Worm (Caenorhabditis elegans) whole organism, L3 larva: Measurements from ENCODE around the gene vgln-1.

ENCODE experiments used
- R02D3.7 ChIP-seq: fragments of 150-350 bp; optimal IDR thresholded peaks from 2 replicates; lab custom pipeline; 2014; ENCODE audit warnings: missing biosample characterization, missing genetic modification characterization
- ZK546.5 ChIP-seq: sonication (generic microtip); optimal IDR thresholded peaks from 2 replicates; lab custom pipeline; 2017; ENCODE audit warnings: missing biosample characterization, missing genetic modification characterization
- aly-2 ChIP-seq: fragments of 150-350 bp; optimal IDR thresholded peaks from 2 replicates; lab custom pipeline; 2014; ENCODE audit warnings: missing biosample characterization, missing genetic modification characterization
- ama-1 ChIP-seq: fragments of 150-350 bp; optimal IDR thresholded peaks from 2 replicates; lab custom pipeline; 2018
- ceh-16 ChIP-seq: sonication (generic microtip); optimal IDR thresholded peaks from 2 replicates; lab custom pipeline; 2017; ENCODE audit warnings: missing biosample characterization, missing genetic modification characterization
- ceh-28 ChIP-seq: fragments of 150-350 bp; optimal IDR thresholded peaks from 2 replicates; lab custom pipeline; 2014; ENCODE audit warnings: missing biosample characterization, missing genetic modification reagents, missing genetic modification characterization
- ceh-82 ChIP-seq: fragments of 150-350 bp; optimal IDR thresholded peaks from 2 replicates; lab custom pipeline; 2014; ENCODE audit warnings: missing biosample characterization, missing genetic modification characterization
- ceh-9 ChIP-seq: sonication (generic microtip); optimal IDR thresholded peaks from 2 replicates; lab custom pipeline; 2018; ENCODE audit warnings: missing biosample characterization, missing genetic modification characterization
- daf-12 ChIP-seq: fragments of 150-350 bp; optimal IDR thresholded peaks from 2 replicates; lab custom pipeline; 2014; ENCODE audit warnings: missing biosample characterization, missing genetic modification reagents, missing genetic modification characterization
- egl-27 ChIP-seq: sonication (generic microtip); optimal IDR thresholded peaks from 4 replicates; lab custom pipeline; 2017; ENCODE audit warnings: missing biosample characterization, missing genetic modification reagents, missing genetic modification characterization
- egl-5 ChIP-seq: fragments of 150-350 bp; optimal IDR thresholded peaks from 2 replicates; lab custom pipeline; 2017; ENCODE audit warnings: missing biosample characterization, missing genetic modification reagents, missing genetic modification characterization, inconsistent platforms
- elt-1 ChIP-seq: fragments of 150-350 bp; optimal IDR thresholded peaks from 2 replicates; lab custom pipeline; 2014; ENCODE audit warnings: missing biosample characterization, missing genetic modification characterization
- elt-2 ChIP-seq: sonication (generic microtip); optimal IDR thresholded peaks from 2 replicates; lab custom pipeline; 2016; ENCODE audit warnings: missing genetic modification reagents, mild to moderate bottlenecking, missing genetic modification characterization, missing compliant biosample characterization
- elt-3 ChIP-seq, 3 experiments: fragments of 150-350 bp in 1 of 3; sonication (generic microtip) in 2 of 3; optimal IDR thresholded peaks; 2 replicates in 2 of 3; 4 replicates in 1 of 3; lab custom pipeline; 2014 to 2017; ENCODE audit warnings: missing biosample characterization in 3 of 3, missing genetic modification characterization in 3 of 3
- eor-1 ChIP-seq, 2 experiments: fragments of 150-350 bp; optimal IDR thresholded peaks; 2 replicates each; lab custom pipeline; 2014 to 2018; ENCODE audit warnings: missing biosample characterization in 2 of 2, missing genetic modification characterization in 2 of 2
- fkh-10 ChIP-seq: sonication (generic microtip); optimal IDR thresholded peaks from 2 replicates; lab custom pipeline; 2017; ENCODE audit warnings: missing biosample characterization, missing genetic modification reagents, missing genetic modification characterization
- fkh-2 ChIP-seq: fragments of 150-350 bp; optimal IDR thresholded peaks from 2 replicates; lab custom pipeline; 2014; ENCODE audit warnings: missing biosample characterization, missing genetic modification reagents, missing genetic modification characterization
- fos-1 ChIP-seq: fragments of 150-350 bp; optimal IDR thresholded peaks from 2 replicates; lab custom pipeline; 2014; ENCODE audit warnings: missing biosample characterization, missing genetic modification characterization
- hmg-11 ChIP-seq: sonication (generic microtip); optimal IDR thresholded peaks from 2 replicates; lab custom pipeline; 2016; ENCODE audit warnings: missing genetic modification characterization, missing compliant biosample characterization
- jun-1 ChIP-seq: fragments of 150-350 bp; optimal IDR thresholded peaks from 2 replicates; lab custom pipeline; 2014; ENCODE audit warnings: missing biosample characterization, missing genetic modification reagents, missing genetic modification characterization
- lin-15B ChIP-seq: fragments of 150-350 bp; optimal IDR thresholded peaks from 2 replicates; lab custom pipeline; 2014; ENCODE audit warnings: missing biosample characterization, missing genetic modification characterization
- lin-39 ChIP-seq: fragments of 150-350 bp; optimal IDR thresholded peaks from 2 replicates; lab custom pipeline; 2018; ENCODE audit warnings: missing biosample characterization, missing genetic modification reagents, missing genetic modification characterization
- lsy-12 ChIP-seq: sonication (generic microtip); optimal IDR thresholded peaks from 2 replicates; lab custom pipeline; 2016; ENCODE audit warnings: mild to moderate bottlenecking, missing genetic modification characterization, missing compliant biosample characterization
- mdl-1 ChIP-seq: fragments of 150-350 bp; optimal IDR thresholded peaks from 2 replicates; lab custom pipeline; 2014; ENCODE audit warnings: missing biosample characterization, missing genetic modification characterization
- mml-1 ChIP-seq: fragments of 150-350 bp; sonication (generic microtip); optimal IDR thresholded peaks from 3 replicates; lab custom pipeline; 2014; ENCODE audit warnings: missing biosample characterization, missing genetic modification characterization
- nfya-1 ChIP-seq: sonication (generic microtip); optimal IDR thresholded peaks from 2 replicates; lab custom pipeline; 2017; ENCODE audit warnings: missing genetic modification characterization, mild to moderate bottlenecking, missing compliant biosample characterization, antibody characterized with exemption, moderate library complexity; ENCODE audit not compliant: insufficient read depth
- nhr-11 ChIP-seq: fragments of 150-350 bp; optimal IDR thresholded peaks from 2 replicates; lab custom pipeline; 2014; ENCODE audit warnings: missing biosample characterization, missing genetic modification characterization
- nhr-12 ChIP-seq: fragments of 150-350 bp; optimal IDR thresholded peaks from 2 replicates; lab custom pipeline; 2014; ENCODE audit warnings: missing biosample characterization, missing genetic modification characterization
- nhr-23 ChIP-seq: fragments of 150-350 bp; optimal IDR thresholded peaks from 2 replicates; lab custom pipeline; 2014; ENCODE audit warnings: missing biosample characterization, missing genetic modification reagents, missing genetic modification characterization
- nhr-237 ChIP-seq: fragments of 150-350 bp; optimal IDR thresholded peaks from 2 replicates; lab custom pipeline; 2014; ENCODE audit warnings: missing biosample characterization, missing genetic modification characterization
- nhr-25 ChIP-seq: sonication (generic microtip); optimal IDR thresholded peaks from 2 replicates; lab custom pipeline; 2017; ENCODE audit warnings: missing biosample characterization, missing genetic modification characterization
- nhr-28 ChIP-seq: fragments of 150-350 bp; optimal IDR thresholded peaks from 2 replicates; lab custom pipeline; 2014; ENCODE audit warnings: missing biosample characterization, missing genetic modification characterization
- nhr-43 ChIP-seq: sonication (generic microtip); optimal IDR thresholded peaks from 2 replicates; lab custom pipeline; 2016; ENCODE audit warnings: mild to moderate bottlenecking, missing genetic modification characterization, missing compliant biosample characterization; ENCODE audit not compliant: poor library complexity, severe bottlenecking
- nhr-67 ChIP-seq: fragments of 150-350 bp; optimal IDR thresholded peaks from 2 replicates; lab custom pipeline; 2014; ENCODE audit warnings: missing biosample characterization, missing genetic modification characterization
- nhr-76 ChIP-seq: fragments of 150-350 bp; sonication (generic microtip); optimal IDR thresholded peaks from 5 replicates; lab custom pipeline; 2014; ENCODE audit warnings: missing biosample characterization, missing genetic modification characterization
- nhr-77 ChIP-seq: fragments of 150-350 bp; optimal IDR thresholded peaks from 2 replicates; lab custom pipeline; 2014; ENCODE audit warnings: missing biosample characterization, missing genetic modification characterization
- pha-4 ChIP-seq: fragments of 150-350 bp; optimal IDR thresholded peaks from 2 replicates; lab custom pipeline; 2014; ENCODE audit warnings: missing biosample characterization, missing genetic modification reagents, missing genetic modification characterization
- pqm-1 ChIP-seq: fragments of 150-350 bp; optimal IDR thresholded peaks from 2 replicates; lab custom pipeline; 2017; ENCODE audit warnings: missing biosample characterization, missing genetic modification characterization, inconsistent platforms
- sea-2 ChIP-seq: fragments of 150-350 bp; sonication (generic microtip); optimal IDR thresholded peaks from 4 replicates; lab custom pipeline; 2014; ENCODE audit warnings: missing biosample characterization, missing genetic modification reagents, missing genetic modification characterization
- skn-1 ChIP-seq: fragments of 150-350 bp; optimal IDR thresholded peaks from 2 replicates; lab custom pipeline; 2014; ENCODE audit warnings: missing biosample characterization, missing genetic modification characterization
- snpc-4 ChIP-seq: fragments of 150-350 bp; optimal IDR thresholded peaks from 2 replicates; lab custom pipeline; 2014; ENCODE audit warnings: missing biosample characterization, missing genetic modification characterization
- tbx-2 ChIP-seq: sonication (generic microtip); optimal IDR thresholded peaks from 2 replicates; lab custom pipeline; 2016; ENCODE audit warnings: mild to moderate bottlenecking, missing genetic modification characterization, missing compliant biosample characterization
- unc-39 ChIP-seq: sonication (generic microtip); optimal IDR thresholded peaks from 4 replicates; lab custom pipeline; 2017; ENCODE audit warnings: missing biosample characterization, missing genetic modification characterization
- unc-62 ChIP-seq: fragments of 150-350 bp; sonication (generic microtip); optimal IDR thresholded peaks from 4 replicates; lab custom pipeline; 2014; ENCODE audit warnings: missing biosample characterization, missing genetic modification reagents, missing genetic modification characterization
- zag-1 ChIP-seq: fragments of 150-350 bp; optimal IDR thresholded peaks from 2 replicates; lab custom pipeline; 2014; ENCODE audit warnings: missing biosample characterization, missing genetic modification characterization
- ztf-11 ChIP-seq: fragments of 150-350 bp; optimal IDR thresholded peaks from 2 replicates; lab custom pipeline; 2014; ENCODE audit warnings: missing biosample characterization, missing genetic modification characterization
- ztf-4 ChIP-seq: fragments of 150-350 bp; optimal IDR thresholded peaks from 2 replicates; lab custom pipeline; 2014; ENCODE audit warnings: missing biosample characterization, missing genetic modification characterization

vgln-1 gene

DNA sequence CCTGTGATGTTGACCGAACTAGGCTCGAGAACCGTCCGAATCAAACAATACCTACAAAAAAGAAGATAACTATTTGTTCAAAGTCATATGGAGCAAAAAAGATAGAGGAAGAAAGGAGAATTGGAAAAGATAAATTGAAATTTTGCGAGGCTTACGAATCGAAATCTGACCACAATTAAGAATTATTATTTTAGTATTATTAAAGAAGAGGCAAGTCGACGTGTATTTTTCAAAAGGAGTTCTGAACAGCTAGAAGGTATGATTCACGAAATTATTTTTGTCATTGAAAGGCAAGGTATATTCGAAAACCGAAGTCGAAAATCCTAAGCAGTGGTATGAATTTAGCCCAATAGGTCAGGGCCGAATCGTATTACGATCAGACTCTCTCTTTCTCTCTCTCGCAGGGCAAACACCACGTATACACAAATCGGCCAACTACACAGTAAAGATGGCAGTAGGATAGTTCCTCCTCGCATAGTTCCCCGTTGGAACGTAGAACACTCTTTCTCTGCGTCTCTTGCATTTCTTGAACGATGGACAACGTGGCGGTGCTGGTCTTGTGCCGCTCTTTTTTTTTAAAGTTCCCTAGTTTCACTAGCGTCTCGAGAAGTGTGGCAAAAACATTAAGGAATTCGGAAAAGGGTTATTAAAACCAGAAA, at the start of gene vgln-1:
vgln-1 (minus strand) TSS at position 51 of the 659 bp plus-strand sequence.
- TF ChIP-seq hmg-11 (peak; percentile 1), nhr-12 (tag; lab: Kevin White, UChicago) (no peak), nhr-76 (no peak), elt-3 (tag; optimal IDR thresholded peaks at IDR 0.05; lab: Kevin White, UChicago) (no peak), nhr-23 (tag; lab: Kevin White, UChicago) (peak; percentile 61), ZK546.5 (tag; lab: Kevin White, UChicago) (no peak), aly-2 (tag; lab: Kevin White, UChicago) (no peak), ama-1 (lab: Kevin White, UChicago) (no peak), snpc-4 (tag; lab: Kevin White, UChicago) (no peak), lin-39 (tag; lab: Kevin White, UChicago) (no peak), lsy-12 (tag; lab: Kevin White, UChicago) (no peak), nhr-25 (tag; lab: Kevin White, UChicago) (peak; percentile 55), unc-39 (tag; lab: Kevin White, UChicago) (no peak), nfya-1 (tag; lab: Kevin White, UChicago) (no peak), nhr-67 (tag; lab: Kevin White, UChicago) (no peak), daf-12 (tag; lab: Kevin White, UChicago) (no peak), pha-4 (tag; lab: Kevin White, UChicago) (peak; percentile 69), ceh-28 (tag; lab: Kevin White, UChicago) (no peak), mdl-1 (tag; lab: Kevin White, UChicago) (no peak)

ce11 chrII:9940430-9940829, 49.5 kb upstream of the vgln-1 start, which contains the start of gene ufd-3:
Gene ufd-3, plus strand, starts transcription at chrII:9940753.
- peak; percentile 37 for TF ChIP-seq hmg-11
- peak; percentile 33 for TF ChIP-seq ama-1 (lab: Kevin White, UChicago)
- TF ChIP-seq egl-5 (tag; lab: Kevin White, UChicago), result peak; percentile 23
- no peak for TF ChIP-seq unc-62 (GFP tag; lab: Kevin White, UChicago)
- no peak for TF ChIP-seq nhr-76
- peak; percentile 65 for TF ChIP-seq R02D3.7
- TF ChIP-seq nhr-28 (tag; lab: Kevin White, UChicago), result no peak
- no peak for TF ChIP-seq mml-1 (tag; lab: Kevin White, UChicago)
- TF ChIP-seq fkh-2 (tag; lab: Kevin White, UChicago), result no peak
- TF ChIP-seq nhr-67 (tag; lab: Kevin White, UChicago), result no peak
- peak; percentile 7 for TF ChIP-seq egl-27 (tag; lab: Kevin White, UChicago)
- TF ChIP-seq fos-1, result no peak
- no peak for TF ChIP-seq aly-2 (tag; lab: Kevin White, UChicago)
- TF ChIP-seq ceh-16 (tag; lab: Kevin White, UChicago), result no peak
- peak; percentile 29 for TF ChIP-seq elt-2
- peak; percentile 46 for TF ChIP-seq ceh-28 (tag; lab: Kevin White, UChicago)
- no peak for TF ChIP-seq unc-39 (tag; lab: Kevin White, UChicago)
- peak; percentile 89 for TF ChIP-seq nhr-23 (tag; lab: Kevin White, UChicago)
- TF ChIP-seq elt-1 (tag; lab: Kevin White, UChicago), result no peak
- no peak for TF ChIP-seq eor-1 (tag; optimal IDR thresholded peaks at IDR 0.05; lab: Kevin White, UChicago)
- TF ChIP-seq jun-1 (tag; lab: Kevin White, UChicago), result no peak
- TF ChIP-seq ztf-11 (tag; lab: Kevin White, UChicago), result no peak
- TF ChIP-seq daf-12 (tag; lab: Kevin White, UChicago), result no peak
- TF ChIP-seq elt-3 (tag; optimal IDR thresholded peaks at IDR 0.05; lab: Kevin White, UChicago), result no peak
- no peak for TF ChIP-seq nhr-12 (tag; lab: Kevin White, UChicago)
- peak; percentile 96 for TF ChIP-seq pha-4 (tag; lab: Kevin White, UChicago)
- TF ChIP-seq fkh-10 (GFP tag; lab: Kevin White, UChicago), result no peak
- TF ChIP-seq snpc-4 (tag; lab: Kevin White, UChicago), result peak; percentile 70
- TF ChIP-seq sea-2 (GFP tag; lab: Kevin White, UChicago), result no peak
- peak; percentile 91 for TF ChIP-seq nfya-1 (tag; lab: Kevin White, UChicago)
- peak; percentile 14 for TF ChIP-seq tbx-2 (tag; lab: Kevin White, UChicago)
- TF ChIP-seq zag-1 (tag; lab: Kevin White, UChicago), result no peak
- peak; percentile 39 for TF ChIP-seq lsy-12 (tag; lab: Kevin White, UChicago)
- no peak for TF ChIP-seq nhr-77 (tag; lab: Kevin White, UChicago)
- TF ChIP-seq ceh-82, result no peak
- no peak for TF ChIP-seq nhr-237 (tag; lab: Kevin White, UChicago)
- peak; percentile 72 for TF ChIP-seq nhr-11 (tag; lab: Kevin White, UChicago)
- no peak for TF ChIP-seq mdl-1 (tag; lab: Kevin White, UChicago)
- peak; percentile 42 for TF ChIP-seq pqm-1
- no peak for TF ChIP-seq ZK546.5 (tag; lab: Kevin White, UChicago)
- peak; percentile 91 for TF ChIP-seq skn-1
- peak; percentile 90 for TF ChIP-seq nhr-43 (tag; lab: Kevin White, UChicago)
- peak; percentile 94 for TF ChIP-seq lin-15B (tag; lab: Kevin White, UChicago)
- no peak for TF ChIP-seq ztf-4
- peak; percentile 81 for TF ChIP-seq lin-39 (tag; lab: Kevin White, UChicago)
- no peak for TF ChIP-seq ceh-9 (tag; lab: Kevin White, UChicago)
- TF ChIP-seq nhr-25 (tag; lab: Kevin White, UChicago), result peak; percentile 76
